Worm (Caenorhabditis elegans) whole organism, L3 larva: Measurements from ENCODE around the gene srt-36.

ENCODE experiments used
- ceh-82 ChIP-seq: fragments of 150-350 bp; optimal IDR thresholded peaks from 2 replicates; lab custom pipeline; 2014; ENCODE audit warnings: missing biosample characterization, missing genetic modification characterization
- fos-1 ChIP-seq: fragments of 150-350 bp; optimal IDR thresholded peaks from 2 replicates; lab custom pipeline; 2014; ENCODE audit warnings: missing biosample characterization, missing genetic modification characterization
- mdl-1 ChIP-seq: fragments of 150-350 bp; optimal IDR thresholded peaks from 2 replicates; lab custom pipeline; 2014; ENCODE audit warnings: missing biosample characterization, missing genetic modification characterization
- nhr-76 ChIP-seq: fragments of 150-350 bp; sonication (generic microtip); optimal IDR thresholded peaks from 5 replicates; lab custom pipeline; 2014; ENCODE audit warnings: missing biosample characterization, missing genetic modification characterization
- snpc-4 ChIP-seq: fragments of 150-350 bp; optimal IDR thresholded peaks from 2 replicates; lab custom pipeline; 2014; ENCODE audit warnings: missing biosample characterization, missing genetic modification characterization

ce11 chrV:4241555-4241954, 26.6 kb downstream of the srt-36 start:
- TF ChIP-seq nhr-76 (tag; lab: Kevin White, UChicago), result no peak
- TF ChIP-seq ceh-82 (tag; lab: Kevin White, UChicago), result no peak
- no peak for TF ChIP-seq snpc-4 (tag; lab: Kevin White, UChicago)
- TF ChIP-seq fos-1 (tag; lab: Kevin White, UChicago), result no peak
- TF ChIP-seq mdl-1 (tag; lab: Kevin White, UChicago), result no peak
